Worm (Caenorhabditis elegans) whole organism, L4 larva: Measurements from ENCODE around the gene Y57G7A.6.

Experiments
- F37D6.2 ChIP-seq: sonication (generic microtip); optimal IDR thresholded peaks from 2 replicates; lab custom pipeline; 2016; ENCODE audit warnings: mild to moderate bottlenecking, missing genetic modification characterization, missing compliant biosample characterization
- T20F7.1 ChIP-seq: fragments of 200-800 bp; sonication (Bioruptor generic); optimal IDR thresholded peaks from 2 replicates; lab custom pipeline; 2018; ENCODE audit warnings: mild to moderate bottlenecking, missing genetic modification characterization, missing compliant biosample characterization
- T26A8.4 ChIP-seq: fragments of 200-800 bp; sonication (Bioruptor generic); IDR thresholded peaks from 2 replicates; pipeline ENCODE4 v1.3.6; 2022; ENCODE audit warnings: missing genetic modification characterization, missing compliant biosample characterization
- Y48G9A.11 ChIP-seq: fragments of 200-800 bp; sonication (Bioruptor generic); IDR thresholded peaks from 2 replicates; pipeline ENCODE4 v1.3.6; 2022; ENCODE audit warnings: missing genetic modification reagents, missing genetic modification characterization, missing compliant biosample characterization
- ceh-20 ChIP-seq: fragments of 200-800 bp; sonication (Bioruptor generic); IDR thresholded peaks from 2 replicates; pipeline ENCODE4 v1.3.6; 2022; ENCODE audit warnings: missing genetic modification reagents, missing genetic modification characterization, missing compliant biosample characterization
- ceh-32 ChIP-seq: sonication (generic microtip); optimal IDR thresholded peaks from 2 replicates; lab custom pipeline; 2016; ENCODE audit warnings: mild to moderate bottlenecking, missing genetic modification characterization, missing compliant biosample characterization; ENCODE audit not compliant: poor library complexity
- ctbp-1 ChIP-seq: fragments of 200-800 bp; sonication (Bioruptor generic); IDR thresholded peaks from 2 replicates; pipeline ENCODE4 v1.3.6; 2022; ENCODE audit warnings: missing genetic modification reagents, missing genetic modification characterization, missing compliant biosample characterization
- daf-16 ChIP-seq, 3 experiments: sonication (generic microtip); optimal IDR thresholded peaks; 2 replicates each; lab custom pipeline; 2016 to 2017; ENCODE audit warnings: missing genetic modification characterization in 3 of 3, missing genetic modification reagents in 3 of 3, mild to moderate bottlenecking in 2 of 3, missing compliant biosample characterization in 2 of 3, missing biosample characterization in 1 of 3, moderate library complexity in 1 of 3
- dmd-6 ChIP-seq: fragments of 200-800 bp; sonication (Bioruptor generic); IDR thresholded peaks from 2 replicates; pipeline ENCODE4 v1.3.6; 2022; ENCODE audit warnings: missing genetic modification reagents, missing genetic modification characterization, missing compliant biosample characterization
- dmd-8 ChIP-seq: fragments of 200-800 bp; sonication (Bioruptor generic); IDR thresholded peaks from 2 replicates; pipeline ENCODE4 v1.3.6; 2022; ENCODE audit warnings: missing genetic modification characterization, missing compliant biosample characterization
- dpl-1 ChIP-seq: fragments of 150-350 bp; optimal IDR thresholded peaks from 2 replicates; lab custom pipeline; 2014; ENCODE audit warnings: missing biosample characterization, missing genetic modification reagents, missing genetic modification characterization
- duxl-1 ChIP-seq: sonication (generic microtip); optimal IDR thresholded peaks from 2 replicates; lab custom pipeline; 2016; ENCODE audit warnings: mild to moderate bottlenecking, missing genetic modification characterization, moderate library complexity, missing compliant biosample characterization; ENCODE audit not compliant: poor library complexity
- dve-1 ChIP-seq: sonication (generic microtip); optimal IDR thresholded peaks from 2 replicates; lab custom pipeline; 2017; ENCODE audit warnings: antibody characterized with exemption, mild to moderate bottlenecking, missing genetic modification characterization, missing compliant biosample characterization; ENCODE audit not compliant: insufficient read depth
- fkh-10 ChIP-seq: fragments of 150-350 bp; optimal IDR thresholded peaks from 2 replicates; lab custom pipeline; 2014; ENCODE audit warnings: missing biosample characterization, missing genetic modification reagents, missing genetic modification characterization
- hif-1 ChIP-seq, 2 experiments: sonication (generic microtip); optimal IDR thresholded peaks; 2 replicates each; lab custom pipeline; 2016 to 2017; ENCODE audit warnings: missing compliant biosample characterization in 2 of 2, missing genetic modification characterization in 2 of 2, missing genetic modification reagents in 2 of 2, missing genotype in 2 of 2, mild to moderate bottlenecking in 1 of 2
- hlh-11 ChIP-seq: fragments of 200-800 bp; sonication (Bioruptor generic); optimal IDR thresholded peaks from 2 replicates; lab custom pipeline; 2018; ENCODE audit warnings: mild to moderate bottlenecking, missing genetic modification characterization, missing compliant biosample characterization
- hlh-30 ChIP-seq: sonication (generic microtip); optimal IDR thresholded peaks from 2 replicates; lab custom pipeline; 2017; ENCODE audit warnings: antibody characterized with exemption, mild to moderate bottlenecking, missing genetic modification characterization, missing compliant biosample characterization; ENCODE audit not compliant: insufficient read depth
- lim-7 ChIP-seq: fragments of 200-800 bp; sonication (Bioruptor generic); IDR thresholded peaks from 2 replicates; pipeline ENCODE4 v1.3.6; 2022; ENCODE audit warnings: missing genetic modification characterization, missing compliant biosample characterization
- lin-13 ChIP-seq: fragments of 150-350 bp; optimal IDR thresholded peaks from 2 replicates; lab custom pipeline; 2014; ENCODE audit warnings: missing biosample characterization, missing genetic modification reagents, missing genetic modification characterization
- lin-15B ChIP-seq: fragments of 150-350 bp; sonication (generic microtip); optimal IDR thresholded peaks from 3 replicates; lab custom pipeline; 2014; ENCODE audit warnings: missing biosample characterization, missing genetic modification characterization
- lin-39 ChIP-seq: fragments of 150-350 bp; optimal IDR thresholded peaks from 2 replicates; lab custom pipeline; 2014; ENCODE audit warnings: missing biosample characterization, missing genetic modification reagents, missing genetic modification characterization
- lir-3 ChIP-seq: sonication (generic microtip); optimal IDR thresholded peaks from 2 replicates; lab custom pipeline; 2016; ENCODE audit warnings: mild to moderate bottlenecking, missing genetic modification characterization, missing compliant biosample characterization
- lsy-2 ChIP-seq, 2 experiments: fragments of 150-350 bp in 1 of 2; sonication (generic microtip) in 1 of 2; optimal IDR thresholded peaks; 2 replicates each; lab custom pipeline; 2014 to 2017; ENCODE audit warnings: missing biosample characterization in 2 of 2, missing genetic modification characterization in 2 of 2
- madf-9 ChIP-seq: fragments of 200-800 bp; sonication (Bioruptor generic); conservative IDR thresholded peaks from 2 replicates; pipeline ENCODE4 v1.3.6; 2022; ENCODE audit warnings: missing genetic modification reagents, missing genetic modification characterization, missing compliant biosample characterization
- mdl-1 ChIP-seq, 2 experiments: fragments of 150-350 bp in 1 of 2; sonication (generic microtip) in 1 of 2; optimal IDR thresholded peaks; 2 replicates each; lab custom pipeline; 2014 to 2017; ENCODE audit warnings: missing biosample characterization in 2 of 2, missing genetic modification characterization in 2 of 2
- mep-1 ChIP-seq: fragments of 150-350 bp; sonication (generic microtip); optimal IDR thresholded peaks from 3 replicates; lab custom pipeline; 2014; ENCODE audit warnings: missing biosample characterization, missing genetic modification characterization
- mes-2 ChIP-seq: sonication (generic microtip); optimal IDR thresholded peaks from 2 replicates; lab custom pipeline; 2016; ENCODE audit warnings: missing genotype, mild to moderate bottlenecking, missing genetic modification characterization, missing compliant biosample characterization; ENCODE audit not compliant: poor library complexity, severe bottlenecking
- mxl-3 ChIP-seq: fragments of 200-800 bp; sonication (Bioruptor generic); optimal IDR thresholded peaks from 2 replicates; lab custom pipeline; 2018; ENCODE audit warnings: mild to moderate bottlenecking, missing genetic modification characterization, missing compliant biosample characterization
- nhr-10 ChIP-seq: fragments of 150-350 bp; optimal IDR thresholded peaks from 2 replicates; lab custom pipeline; 2014; ENCODE audit warnings: missing biosample characterization, missing genetic modification characterization
- nhr-237 ChIP-seq: sonication (generic microtip); optimal IDR thresholded peaks from 2 replicates; lab custom pipeline; 2017; ENCODE audit warnings: missing biosample characterization, missing genetic modification characterization
- nhr-28 ChIP-seq: fragments of 150-350 bp; optimal IDR thresholded peaks from 2 replicates; lab custom pipeline; 2014; ENCODE audit warnings: missing biosample characterization, missing genetic modification characterization
- nhr-42 ChIP-seq: fragments of 200-800 bp; sonication (Bioruptor generic); IDR thresholded peaks from 2 replicates; pipeline ENCODE4 v1.3.6; 2022; ENCODE audit warnings: missing genetic modification characterization, missing compliant biosample characterization
- nhr-6 ChIP-seq: fragments of 150-350 bp; optimal IDR thresholded peaks from 2 replicates; lab custom pipeline; 2014; ENCODE audit warnings: missing biosample characterization, missing genetic modification characterization
- nhr-77 ChIP-seq: fragments of 150-350 bp; optimal IDR thresholded peaks from 2 replicates; lab custom pipeline; 2014; ENCODE audit warnings: missing biosample characterization, missing genetic modification characterization
- php-3 ChIP-seq: fragments of 200-800 bp; sonication (Bioruptor generic); IDR thresholded peaks from 2 replicates; pipeline ENCODE4 v1.3.6; 2022; ENCODE audit warnings: missing genetic modification reagents, missing genetic modification characterization, missing compliant biosample characterization
- set-16 ChIP-seq: fragments of 200-800 bp; sonication (Bioruptor generic); IDR thresholded peaks from 2 replicates; pipeline ENCODE4 v1.3.6; 2022; ENCODE audit warnings: missing genetic modification reagents, missing genetic modification characterization, missing compliant biosample characterization
- spr-1 ChIP-seq: sonication (generic microtip); optimal IDR thresholded peaks from 2 replicates; lab custom pipeline; 2016; ENCODE audit warnings: mild to moderate bottlenecking, missing genetic modification characterization, missing compliant biosample characterization
- unc-39 ChIP-seq: sonication (generic microtip); optimal IDR thresholded peaks from 2 replicates; lab custom pipeline; 2017; ENCODE audit warnings: missing biosample characterization, missing genetic modification characterization
- vab-7 ChIP-seq: fragments of 200-800 bp; sonication (Bioruptor generic); IDR thresholded peaks from 2 replicates; pipeline ENCODE4 v1.3.6; 2022; ENCODE audit warnings: missing genetic modification reagents, missing genetic modification characterization, missing compliant biosample characterization
- zip-11 ChIP-seq: fragments of 200-800 bp; sonication (Bioruptor generic); IDR thresholded peaks from 2 replicates; pipeline ENCODE4 v1.3.6; 2022; ENCODE audit warnings: missing genetic modification characterization, missing compliant biosample characterization
- ztf-11 ChIP-seq: fragments of 150-350 bp; optimal IDR thresholded peaks from 2 replicates; lab custom pipeline; 2014; ENCODE audit warnings: missing biosample characterization, missing genetic modification characterization

Y57G7A.6 gene

DNA sequence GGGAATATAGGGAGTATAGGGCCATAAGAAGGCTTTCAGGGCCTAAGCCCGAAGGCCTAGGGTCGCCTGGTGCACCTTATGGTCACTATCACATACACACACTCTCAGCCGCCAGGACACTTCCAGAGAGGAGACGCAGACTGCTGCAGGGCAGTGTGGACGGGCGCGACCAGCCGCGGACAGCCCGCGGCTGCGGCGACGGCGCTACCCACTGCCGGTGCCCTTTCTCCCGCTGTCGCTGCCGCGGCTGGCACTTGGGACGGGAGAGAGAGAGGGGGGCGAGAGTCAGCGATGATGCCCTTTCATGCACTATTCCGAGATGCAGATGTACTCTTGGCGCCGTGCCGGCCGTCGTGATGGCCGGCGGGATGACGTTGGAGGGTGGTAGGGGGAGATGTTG lies 47.6 kb downstream of the Y57G7A.6 start (continued):
- TF ChIP-seq spr-1 (tag; lab: Kevin White, UChicago) (peak; percentile 39), dpl-1 (no peak), F37D6.2 (peak; percentile 58), nhr-28 (tag; lab: Kevin White, UChicago) (peak; percentile 47), dmd-6 (peak; percentile 29; the same call in 1 of the 2 replicates), mxl-3 (peak; percentile 65)
- TF ChIP-seq, all 104 proteins: peak for 32

DNA sequence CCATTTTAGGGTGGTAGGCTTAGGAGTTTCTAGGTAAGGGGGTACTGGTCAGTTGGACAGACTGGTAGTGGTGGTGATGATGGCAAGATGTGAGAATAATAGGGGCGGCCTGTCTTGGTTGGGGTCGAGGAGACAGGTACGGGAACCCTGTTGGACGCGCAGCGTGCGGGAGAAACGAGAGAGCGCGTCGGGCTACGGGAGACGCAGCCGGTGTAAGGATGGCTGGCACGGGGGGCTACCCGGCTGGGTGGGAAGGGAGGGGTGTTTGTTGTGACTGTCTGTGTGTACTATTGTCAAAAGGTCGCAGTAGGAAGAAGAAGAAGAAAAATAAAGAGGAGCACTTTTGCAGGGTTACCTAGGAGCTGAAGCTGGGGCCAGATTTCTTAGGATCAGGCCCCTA lies 48.9 kb downstream of the Y57G7A.6 start:
- TF ChIP-seq ceh-20 (GFP tag; lab: Robert Waterston, UW) (no peak), mdl-1 (tag; optimal IDR thresholded peaks at IDR 0.05; lab: Kevin White, UChicago) (peak in 1 of 2 experiments; percentile 15), hlh-11 (tag; lab: Kevin White, UChicago) (peak; percentile 38), nhr-6 (tag; lab: Kevin White, UChicago) (peak; percentile 33), mep-1 (peak; percentile 7), mes-2 (tag; lab: Kevin White, UChicago) (peak; percentile 32), hlh-30 (tag; lab: Kevin White, UChicago) (peak; percentile 43), Y48G9A.11 (GFP tag; lab: Robert Waterston, UW) (no peak), nhr-42 (GFP tag; lab: Robert Waterston, UW) (no peak), mxl-3 (peak; percentile 42), nhr-28 (tag; lab: Kevin White, UChicago) (peak; percentile 17), madf-9 (GFP tag; lab: Robert Waterston, UW) (peak; percentile 31; the same call in 1 of the 2 replicates), ceh-32 (tag; lab: Kevin White, UChicago) (no peak)

DNA sequence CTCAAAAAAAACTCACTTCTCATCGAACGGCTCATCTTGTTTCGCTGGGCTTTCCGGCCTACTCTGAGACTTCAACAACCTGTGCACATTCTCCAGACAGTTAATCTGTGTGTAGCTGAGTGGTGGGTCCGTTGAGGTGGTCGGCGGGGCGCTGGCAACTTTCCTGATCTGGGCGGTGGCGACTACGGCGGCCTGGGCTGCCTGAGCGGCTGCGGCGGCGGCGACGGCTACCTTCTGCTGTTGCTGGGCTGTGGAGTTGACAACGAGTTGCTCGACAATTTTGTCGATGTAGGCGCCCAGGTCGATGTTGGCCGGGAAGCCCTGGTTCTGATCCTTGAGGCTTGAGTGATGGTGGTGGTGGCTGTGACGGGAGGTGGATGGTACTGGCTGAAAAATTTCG lies 49.4 kb downstream of the Y57G7A.6 start:
- TF ChIP-seq set-16 (GFP tag; lab: Robert Waterston, UW) (peak; percentile 92), Y48G9A.11 (GFP tag; lab: Robert Waterston, UW) (no peak)

DNA sequence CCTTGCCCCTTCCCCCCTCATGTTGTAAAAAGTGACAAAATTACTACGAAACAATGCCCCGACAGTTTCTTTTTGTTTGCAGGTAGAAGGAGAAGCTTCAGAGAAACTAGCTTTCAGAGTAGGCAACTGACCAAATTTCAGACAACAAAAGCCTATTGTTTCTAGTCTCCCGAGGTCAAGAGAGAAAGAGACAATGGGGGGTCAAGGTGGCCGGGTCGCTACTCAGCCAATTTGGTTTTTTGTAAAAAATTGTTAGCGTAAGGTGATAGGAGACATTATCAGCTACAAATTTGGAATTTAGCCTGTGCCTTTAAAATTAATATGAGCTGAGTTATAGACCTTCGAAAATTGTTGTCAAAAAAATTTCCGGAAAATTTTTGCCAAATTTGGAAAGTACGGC lies 50.4 kb downstream of the Y57G7A.6 start:
- peak; percentile 6 for TF ChIP-seq mep-1
- TF ChIP-seq hlh-11 (tag; lab: Kevin White, UChicago): peak; percentile 5
- TF ChIP-seq nhr-77 (tag; lab: Kevin White, UChicago): no peak
- peak; percentile 8 for TF ChIP-seq mes-2 (tag; lab: Kevin White, UChicago)

DNA sequence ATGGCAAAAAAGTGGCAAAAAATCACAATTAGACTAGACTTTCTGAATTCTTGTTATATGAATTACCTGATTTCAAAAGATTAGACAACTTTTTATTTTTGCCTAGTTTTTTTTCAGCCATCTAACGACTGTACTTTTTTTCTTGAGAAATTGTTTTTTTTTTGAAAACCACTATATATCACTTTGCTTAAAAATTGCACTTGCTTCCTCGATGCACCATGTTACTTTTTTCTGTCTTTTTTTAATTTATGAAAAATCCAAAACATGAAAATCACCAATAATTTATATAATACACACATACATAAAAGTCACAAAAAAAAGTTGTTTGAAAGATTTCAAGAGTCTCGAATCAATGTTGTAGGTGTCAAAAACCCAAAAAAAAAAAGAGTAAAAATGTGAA lies 52.4 kb downstream of the Y57G7A.6 start:
- 0 out of 2 replicates have a peak, but pooled peaks have one; percentile 22 for TF ChIP-seq T26A8.4
- TF ChIP-seq fkh-10 (GFP tag; lab: Kevin White, UChicago): no peak
- no peak for TF ChIP-seq lin-15B (tag; lab: Kevin White, UChicago)
- TF ChIP-seq mes-2 (tag; lab: Kevin White, UChicago): no peak
- no peak for TF ChIP-seq nhr-28 (tag; lab: Kevin White, UChicago)
- TF ChIP-seq nhr-77 (tag; lab: Kevin White, UChicago): no peak
- no peak for TF ChIP-seq ctbp-1 (GFP tag; lab: Robert Waterston, UW)
- TF ChIP-seq nhr-237 (tag; lab: Kevin White, UChicago): no peak
- TF ChIP-seq lin-39 (tag; lab: Kevin White, UChicago): no peak
- TF ChIP-seq duxl-1 (tag; lab: Kevin White, UChicago): no peak
- no peak for TF ChIP-seq dmd-8 (GFP tag; lab: Robert Waterston, UW)
- TF ChIP-seq zip-11 (GFP tag; lab: Robert Waterston, UW): no peak
- no peak for TF ChIP-seq lir-3
- no peak for TF ChIP-seq hif-1 (tag; optimal IDR thresholded peaks at IDR 0.05; lab: Kevin White, UChicago)
- no peak for TF ChIP-seq php-3 (GFP tag; lab: Robert Waterston, UW)
- TF ChIP-seq lsy-2 (tag; optimal IDR thresholded peaks at IDR 0.05; lab: Kevin White, UChicago): no peak
- no peak for TF ChIP-seq lin-13 (GFP tag; lab: Kevin White, UChicago)
- TF ChIP-seq mdl-1 (tag; optimal IDR thresholded peaks at IDR 0.05; lab: Kevin White, UChicago): no peak
- no peak for TF ChIP-seq T20F7.1 (GFP tag; lab: Kevin White, UChicago)
- no peak for TF ChIP-seq lim-7 (GFP tag; lab: Robert Waterston, UW)
- TF ChIP-seq nhr-10 (tag; lab: Kevin White, UChicago): no peak
- no peak for TF ChIP-seq vab-7 (GFP tag; lab: Robert Waterston, UW)
- peak; percentile 13 for TF ChIP-seq dve-1 (tag; lab: Kevin White, UChicago)
- TF ChIP-seq ceh-32 (tag; lab: Kevin White, UChicago): no peak
- no peak for TF ChIP-seq daf-16 (GFP tag; optimal IDR thresholded peaks at IDR 0.05; lab: Kevin White, UChicago)
- peak; percentile 24 for TF ChIP-seq daf-16 (tag; optimal IDR thresholded peaks at IDR 0.05; lab: Kevin White, UChicago)
- TF ChIP-seq ztf-11 (tag; lab: Kevin White, UChicago): no peak
- TF ChIP-seq unc-39 (tag; lab: Kevin White, UChicago): no peak
- TF ChIP-seq dpl-1: no peak
